Worm (Caenorhabditis elegans) whole organism, L1 larva: ENCODE measurements around the gene nipi-4.

Source experiments
- ceh-82 ChIP-seq, 3 experiments: fragments of 150-350 bp in 1 of 3; sonication (generic microtip) in 2 of 3; optimal IDR thresholded peaks; 2 replicates each; lab custom pipeline; 2014 to 2017; ENCODE audit warnings: missing biosample characterization in 3 of 3, missing genetic modification characterization in 3 of 3
- dsc-1 ChIP-seq: sonication (generic microtip); optimal IDR thresholded peaks from 2 replicates; lab custom pipeline; 2016; ENCODE audit warnings: mild to moderate bottlenecking, missing genetic modification characterization, missing compliant biosample characterization
- egl-27 ChIP-seq, 2 experiments: fragments of 150-350 bp in 1 of 2; sonication (generic microtip); optimal IDR thresholded peaks; 3 replicates each; lab custom pipeline; 2017 to 2018; ENCODE audit warnings: missing biosample characterization in 2 of 2, missing genetic modification characterization in 2 of 2, missing genetic modification reagents in 2 of 2
- fkh-10 ChIP-seq: sonication (generic microtip); optimal IDR thresholded peaks from 2 replicates; lab custom pipeline; 2017; ENCODE audit warnings: missing biosample characterization, missing genetic modification reagents, missing genetic modification characterization
- fkh-8 ChIP-seq: sonication (generic microtip); optimal IDR thresholded peaks from 2 replicates; lab custom pipeline; 2016; ENCODE audit warnings: mild to moderate bottlenecking, missing genetic modification characterization, missing compliant biosample characterization
- hlh-4 ChIP-seq: sonication (generic microtip); optimal IDR thresholded peaks from 2 replicates; lab custom pipeline; 2016; ENCODE audit warnings: mild to moderate bottlenecking, missing genetic modification characterization, missing compliant biosample characterization
- lin-13 ChIP-seq: fragments of 150-350 bp; optimal IDR thresholded peaks from 2 replicates; lab custom pipeline; 2014; ENCODE audit warnings: missing biosample characterization, missing genetic modification reagents, missing genetic modification characterization
- lin-14 ChIP-seq: fragments of 200-800 bp; sonication (Bioruptor generic); optimal IDR thresholded peaks from 2 replicates; lab custom pipeline; 2018; ENCODE audit warnings: mild to moderate bottlenecking, missing genetic modification characterization, moderate library complexity, missing compliant biosample characterization
- mep-1 ChIP-seq: fragments of 150-350 bp; optimal IDR thresholded peaks from 2 replicates; lab custom pipeline; 2014; ENCODE audit warnings: missing biosample characterization, missing genetic modification characterization
- nhr-237 ChIP-seq: fragments of 150-350 bp; optimal IDR thresholded peaks from 2 replicates; lab custom pipeline; 2014; ENCODE audit warnings: missing biosample characterization, missing genetic modification characterization
- nhr-47 ChIP-seq: sonication (generic microtip); optimal IDR thresholded peaks from 2 replicates; lab custom pipeline; 2016; ENCODE audit warnings: mild to moderate bottlenecking, missing genetic modification characterization, moderate library complexity, missing compliant biosample characterization
- nhr-71 ChIP-seq: sonication (generic microtip); optimal IDR thresholded peaks from 2 replicates; lab custom pipeline; 2016; ENCODE audit warnings: mild to moderate bottlenecking, missing genetic modification characterization, moderate library complexity, missing compliant biosample characterization
- nhr-90 ChIP-seq: sonication (generic microtip); optimal IDR thresholded peaks from 2 replicates; lab custom pipeline; 2016; ENCODE audit warnings: mild to moderate bottlenecking, missing genetic modification characterization, missing compliant biosample characterization; ENCODE audit not compliant: poor library complexity

nipi-4 gene

DNA sequence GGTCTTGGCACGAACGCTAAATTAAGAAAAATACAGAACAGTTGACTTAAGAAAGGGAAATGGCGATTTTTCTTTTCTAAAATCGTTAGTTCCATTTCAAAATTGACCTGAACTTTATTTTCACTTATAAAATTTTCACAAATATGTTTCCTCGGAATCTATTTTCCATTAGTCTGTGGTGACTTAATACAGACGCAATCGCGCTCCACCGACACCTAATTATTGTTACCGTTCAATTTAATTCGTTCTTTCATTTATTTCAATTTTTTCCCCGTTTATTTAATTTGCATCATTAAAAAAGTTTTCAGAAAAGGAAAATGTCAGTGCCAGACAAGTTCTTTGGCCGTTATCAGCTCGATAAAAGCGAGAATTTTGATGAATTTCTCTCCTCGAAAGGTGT lies 50.3 kb downstream of the nipi-4 start, which contains the start of gene lbp-4 (continued):
- no peak for TF ChIP-seq nhr-90 (tag; lab: Kevin White, UChicago)
- no peak for TF ChIP-seq nhr-237 (tag; lab: Kevin White, UChicago)

DNA sequence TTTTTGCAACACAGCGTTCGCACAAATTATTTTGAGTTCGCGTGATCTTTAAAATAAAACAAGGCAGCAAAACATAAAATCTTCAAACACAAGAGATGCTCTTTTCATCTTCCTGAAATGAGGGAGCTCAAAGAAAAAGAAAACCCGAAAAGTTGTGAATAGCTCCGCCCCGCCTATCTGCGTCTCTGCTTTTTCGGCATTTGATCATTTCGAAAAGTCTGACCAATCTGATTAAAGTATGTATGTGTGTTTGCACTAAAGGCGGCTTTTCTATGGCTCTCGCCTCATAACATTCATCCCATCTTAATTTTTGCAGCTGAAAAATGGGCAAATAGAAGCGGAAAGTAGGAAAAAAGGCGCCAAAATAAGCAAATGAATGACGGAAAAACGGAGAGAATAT lies 51.0 kb downstream of the nipi-4 start:
- TF ChIP-seq fkh-8 (tag; lab: Kevin White, UChicago) (peak; percentile 9), ceh-82 (tag; optimal IDR thresholded peaks at IDR 0.05; lab: Kevin White, UChicago) (peak in 1 of 3 experiments; percentile 16), egl-27 (tag; optimal IDR thresholded peaks at IDR 0.05; lab: Kevin White, UChicago) (no peak), fkh-10 (GFP tag; lab: Kevin White, UChicago) (peak; percentile 68), dsc-1 (tag; lab: Kevin White, UChicago) (no peak), nhr-71 (tag; lab: Kevin White, UChicago) (peak; percentile 3), mep-1 (no peak), hlh-4 (tag; lab: Kevin White, UChicago) (no peak), lin-13 (GFP tag; lab: Kevin White, UChicago) (no peak), nhr-47 (tag; lab: Kevin White, UChicago) (no peak), lin-14 (GFP tag; lab: Kevin White, UChicago) (peak; percentile 82)
